Worm (Caenorhabditis elegans): ENCODE measurements around the gene mlc-5.

DNA sequence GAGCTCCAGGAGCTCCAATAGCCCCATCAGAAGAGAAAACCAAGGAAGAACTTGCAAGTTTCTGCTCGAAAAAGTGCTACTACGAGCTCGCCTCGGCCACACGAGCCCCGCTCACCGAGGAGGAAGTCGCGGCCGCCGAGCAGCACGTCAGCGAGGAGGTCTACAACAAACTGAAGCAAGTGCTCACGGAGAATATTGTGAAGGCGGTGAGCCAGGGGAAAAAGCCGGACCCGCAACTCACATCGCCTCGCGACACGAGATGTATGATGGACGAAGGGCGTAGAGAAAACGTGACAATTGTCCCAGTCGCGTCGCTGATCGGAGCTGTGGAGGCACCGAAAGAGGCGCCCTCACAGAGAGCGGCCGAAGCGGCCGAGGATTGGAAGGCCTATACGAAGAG is 29.6 kb downstream of the mlc-5 start:
- TF ChIP-seq snpc-1.3 (tag; optimal IDR thresholded peaks at IDR 0.05; ENCODE audit: insufficient read depth) (no peak), dpl-1 (GFP tag; optimal IDR thresholded peaks at IDR 0.05) (no peak), hrde-1 (tag; optimal IDR thresholded peaks at IDR 0.05; ENCODE audit: borderline replicate concordance) (no peak), tbx-9 (tag; optimal IDR thresholded peaks at IDR 0.05; ENCODE audit: borderline replicate concordance) (no peak), ceh-79 (tag; optimal IDR thresholded peaks at IDR 0.05) (no peak), sdz-38 (tag; optimal IDR thresholded peaks at IDR 0.05) (no peak), rec-8 (tag; optimal IDR thresholded peaks at IDR 0.05) (no peak), unc-62 (GFP tag; optimal IDR thresholded peaks at IDR 0.05) (no peak), Y53F4B.3 (GFP tag; IDR thresholded peaks at IDR 0.05) (no peak), ets-4 (GFP tag; optimal IDR thresholded peaks at IDR 0.05) (no peak), nhr-90 (tag; optimal IDR thresholded peaks at IDR 0.05) (no peak)

Measured in whole organism, young adult.